Worm (Caenorhabditis elegans) whole organism, late embryonic: Measurements from ENCODE around the gene W07E11.1.

Experiments used
- C38D4.7 ChIP-seq: fragments of 200-800 bp; sonication (Bioruptor generic); optimal IDR thresholded peaks from 2 replicates; lab custom pipeline; 2018; ENCODE audit warnings: mild to moderate bottlenecking, missing genetic modification characterization, moderate library complexity, missing compliant biosample characterization
- Y22D7AL.16 ChIP-seq: sonication (generic microtip); optimal IDR thresholded peaks from 2 replicates; lab custom pipeline; 2016; ENCODE audit warnings: missing genetic modification characterization, missing compliant biosample characterization
- ceh-14 ChIP-seq: sonication (generic microtip); optimal IDR thresholded peaks from 2 replicates; lab custom pipeline; 2016; ENCODE audit warnings: missing genotype, missing genetic modification characterization, missing compliant biosample characterization
- ceh-19 ChIP-seq: fragments of 200-800 bp; sonication (Bioruptor generic); optimal IDR thresholded peaks from 2 replicates; lab custom pipeline; 2018; ENCODE audit warnings: mild to moderate bottlenecking, missing genetic modification characterization, missing compliant biosample characterization
- ceh-2 ChIP-seq: sonication (generic microtip); optimal IDR thresholded peaks from 2 replicates; lab custom pipeline; 2016; ENCODE audit warnings: missing genotype, missing genetic modification characterization, missing compliant biosample characterization
- ceh-24 ChIP-seq: sonication (generic microtip); optimal IDR thresholded peaks from 2 replicates; lab custom pipeline; 2016; ENCODE audit warnings: mild to moderate bottlenecking, missing genetic modification characterization, missing compliant biosample characterization
- ceh-30 ChIP-seq: fragments of 150-350 bp; optimal IDR thresholded peaks from 2 replicates; lab custom pipeline; 2014; ENCODE audit warnings: missing biosample characterization, missing genetic modification characterization
- ceh-34 ChIP-seq: sonication (generic microtip); optimal IDR thresholded peaks from 2 replicates; lab custom pipeline; 2016; ENCODE audit warnings: mild to moderate bottlenecking, missing genetic modification characterization, missing compliant biosample characterization
- ceh-48 ChIP-seq: sonication (generic microtip); optimal IDR thresholded peaks from 2 replicates; lab custom pipeline; 2016; ENCODE audit warnings: missing genetic modification characterization, inconsistent platforms, missing compliant biosample characterization
- ceh-6 ChIP-seq: fragments of 200-800 bp; sonication (Bioruptor generic); optimal IDR thresholded peaks from 2 replicates; lab custom pipeline; 2018; ENCODE audit warnings: mild to moderate bottlenecking, missing genetic modification characterization, missing compliant biosample characterization
- che-1 ChIP-seq: sonication (generic microtip); optimal IDR thresholded peaks from 2 replicates; lab custom pipeline; 2016; ENCODE audit warnings: mild to moderate bottlenecking, missing genetic modification characterization, missing compliant biosample characterization
- dmd-4 ChIP-seq: sonication (generic microtip); optimal IDR thresholded peaks from 2 replicates; lab custom pipeline; 2016; ENCODE audit warnings: borderline replicate concordance, missing genetic modification characterization, missing compliant biosample characterization
- dve-1 ChIP-seq: sonication (generic microtip); optimal IDR thresholded peaks from 2 replicates; lab custom pipeline; 2017; ENCODE audit warnings: antibody characterized with exemption, mild to moderate bottlenecking, missing genetic modification characterization, missing compliant biosample characterization
- eyg-1 ChIP-seq: sonication (generic microtip); optimal IDR thresholded peaks from 2 replicates; lab custom pipeline; 2016; ENCODE audit warnings: missing genotype, missing genetic modification characterization, missing compliant biosample characterization
- fax-1 ChIP-seq: sonication (generic microtip); optimal IDR thresholded peaks from 2 replicates; lab custom pipeline; 2016; ENCODE audit warnings: missing genotype, missing genetic modification characterization, missing compliant biosample characterization
- fkh-10 ChIP-seq: fragments of 150-350 bp; optimal IDR thresholded peaks from 2 replicates; lab custom pipeline; 2014; ENCODE audit warnings: missing biosample characterization, missing genetic modification reagents, missing genetic modification characterization
- fkh-6 ChIP-seq: sonication (generic microtip); optimal IDR thresholded peaks from 2 replicates; lab custom pipeline; 2016; ENCODE audit warnings: missing genetic modification characterization, missing compliant biosample characterization
- hlh-30 ChIP-seq: sonication (generic microtip); optimal IDR thresholded peaks from 2 replicates; lab custom pipeline; 2017; ENCODE audit warnings: antibody characterized with exemption, missing genetic modification characterization, missing compliant biosample characterization; ENCODE audit not compliant: insufficient read depth
- hlh-6 ChIP-seq: sonication (generic microtip); optimal IDR thresholded peaks from 2 replicates; lab custom pipeline; 2016; ENCODE audit warnings: missing genotype, missing genetic modification characterization, missing compliant biosample characterization
- madf-2 ChIP-seq: sonication (generic microtip); optimal IDR thresholded peaks from 2 replicates; lab custom pipeline; 2017; ENCODE audit warnings: missing genetic modification characterization, missing compliant biosample characterization
- mec-3 ChIP-seq: sonication (generic microtip); optimal IDR thresholded peaks from 2 replicates; lab custom pipeline; 2016; ENCODE audit warnings: borderline replicate concordance, missing genetic modification characterization, missing compliant biosample characterization
- nfya-1 ChIP-seq: sonication (generic microtip); optimal IDR thresholded peaks from 2 replicates; lab custom pipeline; 2017; ENCODE audit warnings: missing genetic modification characterization, mild to moderate bottlenecking, missing compliant biosample characterization, antibody characterized with exemption, moderate library complexity
- nhr-232 ChIP-seq: sonication (generic microtip); optimal IDR thresholded peaks from 2 replicates; lab custom pipeline; 2016; ENCODE audit warnings: missing genetic modification characterization, missing compliant biosample characterization
- npax-4 ChIP-seq: sonication (generic microtip); optimal IDR thresholded peaks from 2 replicates; lab custom pipeline; 2016; ENCODE audit warnings: missing genetic modification characterization, missing compliant biosample characterization
- pag-3 ChIP-seq: sonication (generic microtip); optimal IDR thresholded peaks from 2 replicates; lab custom pipeline; 2016; ENCODE audit warnings: missing compliant biosample characterization, missing genetic modification characterization, borderline replicate concordance
- pat-9 ChIP-seq: fragments of 200-800 bp; sonication (Bioruptor generic); optimal IDR thresholded peaks from 2 replicates; lab custom pipeline; 2018; ENCODE audit warnings: mild to moderate bottlenecking, missing genetic modification characterization, moderate library complexity, missing compliant biosample characterization
- pax-1 ChIP-seq: fragments of 150-350 bp; optimal IDR thresholded peaks from 2 replicates; lab custom pipeline; 2014; ENCODE audit warnings: missing biosample characterization, missing genetic modification characterization
- pha-2 ChIP-seq: sonication (generic microtip); optimal IDR thresholded peaks from 2 replicates; lab custom pipeline; 2017; ENCODE audit warnings: mild to moderate bottlenecking, missing genetic modification characterization, missing compliant biosample characterization
- pqm-1 ChIP-seq: sonication (generic microtip); optimal IDR thresholded peaks from 2 replicates; lab custom pipeline; 2016; ENCODE audit warnings: missing genetic modification characterization, missing compliant biosample characterization
- ref-2 ChIP-seq: sonication (generic microtip); optimal IDR thresholded peaks from 2 replicates; lab custom pipeline; 2016; ENCODE audit warnings: missing genetic modification characterization, missing compliant biosample characterization
- sdc-2 ChIP-seq: sonication (generic microtip); optimal IDR thresholded peaks from 2 replicates; lab custom pipeline; 2016; ENCODE audit warnings: missing genotype, missing genetic modification characterization, missing compliant biosample characterization
- sox-4 ChIP-seq: sonication (generic microtip); optimal IDR thresholded peaks from 2 replicates; lab custom pipeline; 2017; ENCODE audit warnings: mild to moderate bottlenecking, missing genetic modification characterization, inconsistent platforms, missing compliant biosample characterization
- unc-42 ChIP-seq: sonication (generic microtip); optimal IDR thresholded peaks from 2 replicates; lab custom pipeline; 2016; ENCODE audit warnings: missing genotype, missing genetic modification characterization, missing compliant biosample characterization
- unc-55 ChIP-seq: sonication (generic microtip); optimal IDR thresholded peaks from 2 replicates; lab custom pipeline; 2017; ENCODE audit warnings: missing biosample characterization, missing genetic modification reagents, missing genetic modification characterization
- unc-86 ChIP-seq: sonication (generic microtip); optimal IDR thresholded peaks from 2 replicates; lab custom pipeline; 2016; ENCODE audit warnings: missing genetic modification characterization, missing compliant biosample characterization
- zip-5 ChIP-seq: sonication (generic microtip); optimal IDR thresholded peaks from 2 replicates; lab custom pipeline; 2016; ENCODE audit warnings: missing genetic modification characterization, missing compliant biosample characterization
- ztf-16 ChIP-seq: sonication (generic microtip); optimal IDR thresholded peaks from 2 replicates; lab custom pipeline; 2017; ENCODE audit warnings: missing genetic modification characterization, missing compliant biosample characterization

W07E11.1 gene

ce11 chrX:10146592-10146991, 62.2 kb downstream of the W07E11.1 start, which contains the start of gene unc-115 (continued):
- TF ChIP-seq zip-5 (tag; lab: Kevin White, UChicago) = no peak
- peak; percentile 81 for TF ChIP-seq sdc-2 (tag; lab: Kevin White, UChicago)
- TF ChIP-seq ceh-30 (tag; lab: Kevin White, UChicago) = no peak
- no peak for TF ChIP-seq ceh-6 (GFP tag; lab: Kevin White, UChicago)
- TF ChIP-seq sox-4 (tag; lab: Kevin White, UChicago) = no peak
- peak; percentile 97 for TF ChIP-seq unc-42 (tag; lab: Kevin White, UChicago)
- peak; percentile 50 for TF ChIP-seq hlh-30
- TF ChIP-seq pat-9 (tag; lab: Kevin White, UChicago) = no peak
- no peak for TF ChIP-seq mec-3
- peak; percentile 88 for TF ChIP-seq ceh-34
- peak; percentile 12 for TF ChIP-seq dmd-4 (tag; lab: Kevin White, UChicago)
- TF ChIP-seq pha-2 (tag; lab: Kevin White, UChicago) = peak; percentile 50
- TF ChIP-seq hlh-6 = peak; percentile 29
- TF ChIP-seq ztf-16 (tag; lab: Kevin White, UChicago) = no peak
- no peak for TF ChIP-seq C38D4.7 (GFP tag; lab: Kevin White, UChicago)
- peak; percentile 3 for TF ChIP-seq che-1 (tag; lab: Kevin White, UChicago)
- TF ChIP-seq eyg-1 (tag; lab: Kevin White, UChicago) = peak; percentile 61
- TF ChIP-seq fax-1 (tag; lab: Kevin White, UChicago) = no peak
- TF ChIP-seq nfya-1 (tag; lab: Kevin White, UChicago) = peak; percentile 96
- no peak for TF ChIP-seq npax-4 (tag; lab: Kevin White, UChicago)
- peak; percentile 25 for TF ChIP-seq madf-2 (tag; lab: Kevin White, UChicago)
- TF ChIP-seq nhr-232 (tag; lab: Kevin White, UChicago) = peak; percentile 50
- peak; percentile 35 for TF ChIP-seq fkh-6 (tag; lab: Kevin White, UChicago)
- TF ChIP-seq pqm-1 = no peak
- no peak for TF ChIP-seq pax-1
- peak; percentile 39 for TF ChIP-seq pag-3
- TF ChIP-seq Y22D7AL.16 (tag; lab: Kevin White, UChicago) = no peak
- no peak for TF ChIP-seq ceh-24 (tag; lab: Kevin White, UChicago)
- TF ChIP-seq fkh-10 (GFP tag; lab: Kevin White, UChicago) = no peak
- TF ChIP-seq unc-86 (tag; lab: Kevin White, UChicago) = peak; percentile 20
- peak; percentile 97 for TF ChIP-seq ceh-48
- no peak for TF ChIP-seq dve-1 (tag; lab: Kevin White, UChicago)
- TF ChIP-seq ceh-19 (GFP tag; lab: Kevin White, UChicago) = peak; percentile 24
- TF ChIP-seq unc-55 = peak; percentile 96
- TF ChIP-seq ceh-2 (tag; lab: Kevin White, UChicago) = peak; percentile 64

- TF ChIP-seq fkh-10 (GFP tag; lab: Kevin White, UChicago) = no peak
- TF ChIP-seq unc-55 = peak; percentile 26
Measured at ce11 chrX:10147236-10147635, 62.8 kb downstream of the W07E11.1 start.

ce11 chrX:10148235-10148872, 63.9 kb downstream of the W07E11.1 start:
- TF ChIP-seq ref-2 (tag; lab: Kevin White, UChicago) (peak; percentile 11), mec-3 (no peak)

ce11 chrX:10150918-10151317, 66.5 kb downstream of the W07E11.1 start:
- TF ChIP-seq unc-42 (tag; lab: Kevin White, UChicago) = peak; percentile 85
- no peak for TF ChIP-seq ceh-14 (tag; lab: Kevin White, UChicago)
- TF ChIP-seq, all 69 proteins: peak for 1
